Worm (Caenorhabditis elegans) whole organism, L3 larva: Measurements from ENCODE around the gene Y72A10A.1.

ENCODE experiments used
- aly-2 ChIP-seq: fragments of 150-350 bp; optimal IDR thresholded peaks from 2 replicates; lab custom pipeline; 2014; ENCODE audit warnings: missing biosample characterization, missing genetic modification characterization
- ama-1 ChIP-seq: fragments of 150-350 bp; optimal IDR thresholded peaks from 2 replicates; lab custom pipeline; 2018
- egl-27 ChIP-seq: sonication (generic microtip); optimal IDR thresholded peaks from 4 replicates; lab custom pipeline; 2017; ENCODE audit warnings: missing biosample characterization, missing genetic modification reagents, missing genetic modification characterization
- eor-1 ChIP-seq, 2 experiments: fragments of 150-350 bp; optimal IDR thresholded peaks; 2 replicates each; lab custom pipeline; 2014 to 2018; ENCODE audit warnings: missing biosample characterization in 2 of 2, missing genetic modification characterization in 2 of 2
- fos-1 ChIP-seq: fragments of 150-350 bp; optimal IDR thresholded peaks from 2 replicates; lab custom pipeline; 2014; ENCODE audit warnings: missing biosample characterization, missing genetic modification characterization
- nfya-1 ChIP-seq: sonication (generic microtip); optimal IDR thresholded peaks from 2 replicates; lab custom pipeline; 2017; ENCODE audit warnings: missing genetic modification characterization, mild to moderate bottlenecking, missing compliant biosample characterization, antibody characterized with exemption, moderate library complexity; ENCODE audit not compliant: insufficient read depth
- nhr-237 ChIP-seq: fragments of 150-350 bp; optimal IDR thresholded peaks from 2 replicates; lab custom pipeline; 2014; ENCODE audit warnings: missing biosample characterization, missing genetic modification characterization
- nhr-77 ChIP-seq: fragments of 150-350 bp; optimal IDR thresholded peaks from 2 replicates; lab custom pipeline; 2014; ENCODE audit warnings: missing biosample characterization, missing genetic modification characterization
- tbx-2 ChIP-seq: sonication (generic microtip); optimal IDR thresholded peaks from 2 replicates; lab custom pipeline; 2016; ENCODE audit warnings: mild to moderate bottlenecking, missing genetic modification characterization, missing compliant biosample characterization
- unc-62 ChIP-seq: fragments of 150-350 bp; sonication (generic microtip); optimal IDR thresholded peaks from 4 replicates; lab custom pipeline; 2014; ENCODE audit warnings: missing biosample characterization, missing genetic modification reagents, missing genetic modification characterization
- ztf-11 ChIP-seq: fragments of 150-350 bp; optimal IDR thresholded peaks from 2 replicates; lab custom pipeline; 2014; ENCODE audit warnings: missing biosample characterization, missing genetic modification characterization

ce11 chrX:6093046-6093445 is 45.1 kb downstream of the Y72A10A.1 start, which contains the start of gene C15H9.5:
- TF ChIP-seq aly-2, result no peak
- TF ChIP-seq fos-1 (tag; lab: Kevin White, UChicago), result no peak
- no peak for TF ChIP-seq ztf-11
- no peak for TF ChIP-seq tbx-2 (tag; lab: Kevin White, UChicago)
- no peak for TF ChIP-seq egl-27 (tag; lab: Kevin White, UChicago)
- no peak for TF ChIP-seq eor-1 (tag; optimal IDR thresholded peaks at IDR 0.05; lab: Kevin White, UChicago)
- TF ChIP-seq nhr-77 (tag; lab: Kevin White, UChicago), result no peak
- TF ChIP-seq ama-1 (lab: Kevin White, UChicago), result no peak
- TF ChIP-seq nfya-1 (tag; lab: Kevin White, UChicago), result peak; percentile 62
- TF ChIP-seq unc-62 (GFP tag; lab: Kevin White, UChicago), result no peak
- TF ChIP-seq nhr-237 (tag; lab: Kevin White, UChicago), result no peak
